Fruit fly (Drosophila melanogaster): ENCODE data around the gene sfl.

The sfl gene

DNA sequence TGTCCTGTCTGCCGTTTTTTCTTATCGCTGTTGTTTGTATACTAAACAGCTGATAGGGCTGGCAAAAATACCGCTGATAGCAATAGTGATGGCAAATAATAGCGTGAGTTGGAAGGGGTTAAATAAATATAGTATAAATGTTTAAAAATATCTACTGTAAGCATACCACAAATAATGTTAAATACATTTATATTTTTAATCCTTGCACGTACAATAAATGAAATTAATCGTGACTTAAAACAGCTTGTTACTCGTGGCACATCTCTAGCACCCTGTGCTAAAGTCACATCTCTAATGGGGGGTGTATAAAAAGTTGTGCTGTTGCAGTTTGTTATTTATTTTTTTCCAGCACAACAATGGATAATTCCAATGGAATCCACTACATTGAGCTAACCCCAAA lies 7.1 kb upstream of the sfl start, which contains the start of the genes CG10147 and Bulli:
TSS of gene CG10147 (minus strand) at position 20 of the 400 bp plus-strand sequence.
TSS of gene Bulli (plus strand) at position 277 of the 400 bp plus-strand sequence.
- TF ChIP-seq CG15710 (tag; optimal IDR thresholded peaks at IDR 0.05) (peak; percentile 95), Pif1B (GFP tag; optimal IDR thresholded peaks at IDR 0.05) (peak; percentile 89), CG9948 (tag; optimal IDR thresholded peaks at IDR 0.05) (peak; percentile 94), CG4496 (GFP tag; IDR thresholded peaks at IDR 0.05) (peak; percentile 97), CG13204 (GFP tag; optimal IDR thresholded peaks at IDR 0.05) (no peak), CG32121 (GFP tag; IDR thresholded peaks at IDR 0.05) (peak; percentile 95), Snoo (tag; optimal IDR thresholded peaks at IDR 0.05) (peak; percentile 93), CG17806 (tag; optimal IDR thresholded peaks at IDR 0.05) (peak; percentile 96), CG8301 (tag; optimal IDR thresholded peaks at IDR 0.05) (peak; percentile 92), CG12605 (GFP tag; IDR thresholded peaks at IDR 0.05) (peak; percentile 76), CG10348 (GFP tag; IDR thresholded peaks at IDR 0.05) (peak; percentile 86), rn (GFP tag; IDR thresholded peaks at IDR 0.05) (peak; percentile 93), Pif1A (GFP tag; optimal IDR thresholded peaks at IDR 0.05) (peak; percentile 92), Ets98B (GFP tag; IDR thresholded peaks at IDR 0.05) (peak; percentile 96), CG14655 (GFP tag; optimal IDR thresholded peaks at IDR 0.05) (peak; percentile 93), fd96Ca (GFP tag; IDR thresholded peaks at IDR 0.05) (peak; percentile 96), EcR (GFP tag; optimal IDR thresholded peaks at IDR 0.05) (no peak), gl (tag; optimal IDR thresholded peaks at IDR 0.05) (peak; percentile 84), CG8159 (tag; optimal IDR thresholded peaks at IDR 0.05) (peak; percentile 96), D1 (tag; optimal IDR thresholded peaks at IDR 0.05) (peak; percentile 77), CG34367 (tag; optimal IDR thresholded peaks at IDR 0.05) (peak; percentile 93)

DNA sequence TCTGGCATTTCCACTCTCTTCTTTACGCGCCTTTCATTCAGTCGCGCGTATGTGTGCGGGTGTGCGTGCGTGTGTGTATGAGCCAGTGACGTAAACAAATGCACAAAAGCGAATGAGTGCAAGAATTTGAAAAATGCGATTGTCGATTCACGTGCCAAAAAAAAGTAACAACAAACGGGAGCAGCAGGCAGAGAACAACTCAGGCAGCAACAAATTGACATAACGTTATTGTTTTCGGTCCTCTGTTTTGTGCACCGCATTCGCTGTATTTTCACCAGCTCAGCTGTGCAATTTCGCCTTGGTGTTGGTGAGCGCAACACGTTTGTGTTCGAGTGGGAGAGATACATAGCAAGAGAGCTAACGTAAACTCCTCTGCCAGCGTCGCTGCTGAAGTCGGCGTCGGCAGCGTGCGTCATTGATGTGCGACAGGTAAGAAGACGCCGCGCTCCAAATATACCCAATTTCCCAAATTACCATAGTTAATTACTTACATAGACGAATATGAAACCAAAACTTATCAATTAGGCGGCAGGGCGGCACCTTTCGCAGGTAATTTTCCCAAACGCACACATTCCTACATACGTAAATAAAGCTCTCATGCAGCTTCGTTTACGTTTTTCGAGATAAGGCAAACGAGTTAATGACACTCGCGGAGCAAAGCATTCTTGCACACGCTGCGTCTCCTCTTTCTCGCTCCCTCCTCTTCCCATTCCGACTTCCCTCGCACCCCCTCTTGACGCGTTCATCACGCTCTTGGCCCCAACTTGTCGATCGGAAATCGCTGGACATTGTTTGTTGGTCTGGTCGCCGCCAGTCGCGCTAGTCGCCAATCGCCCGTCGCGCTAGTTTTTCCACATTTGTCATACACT lies 807 bp downstream of the sfl start:
- TF ChIP-seq Ets98B (GFP tag; IDR thresholded peaks at IDR 0.05) (peak; percentile 26; the same call in 1 of the 2 replicates), CG13204 (GFP tag; optimal IDR thresholded peaks at IDR 0.05) (peak; percentile 73), fd96Ca (GFP tag; IDR thresholded peaks at IDR 0.05) (peak; percentile 35; the same call in 1 of the 3 replicates), CG32121 (GFP tag; IDR thresholded peaks at IDR 0.05) (peak; percentile 50), CG10348 (GFP tag; IDR thresholded peaks at IDR 0.05) (no peak), CG8159 (tag; optimal IDR thresholded peaks at IDR 0.05) (no peak), EcR (GFP tag; optimal IDR thresholded peaks at IDR 0.05) (peak; percentile 78)

DNA sequence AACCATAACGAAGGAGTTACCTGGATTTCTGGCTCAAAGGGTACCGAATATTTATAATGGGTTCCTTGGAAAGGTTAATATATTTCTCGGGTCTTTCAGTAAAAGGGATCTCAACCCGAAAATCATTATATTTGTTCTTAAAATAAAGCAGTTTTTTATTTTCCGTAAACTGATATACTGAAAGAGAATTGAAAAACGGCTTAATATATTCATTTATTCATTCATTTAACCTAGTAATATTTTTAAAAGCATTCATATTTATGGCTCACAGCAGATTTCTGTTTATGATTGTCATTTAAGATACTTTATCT lies 1.4 kb downstream of the sfl start:
- TF ChIP-seq CG32121 (GFP tag; IDR thresholded peaks at IDR 0.05) (peak; percentile 63), CG8301 (tag; optimal IDR thresholded peaks at IDR 0.05) (peak; percentile 27), CG34367 (tag; optimal IDR thresholded peaks at IDR 0.05) (no peak), CG8159 (tag; optimal IDR thresholded peaks at IDR 0.05) (no peak), D1 (tag; optimal IDR thresholded peaks at IDR 0.05) (no peak), gl (tag; optimal IDR thresholded peaks at IDR 0.05) (no peak), CG13204 (GFP tag; optimal IDR thresholded peaks at IDR 0.05) (no peak), CG14655 (GFP tag; optimal IDR thresholded peaks at IDR 0.05) (peak; percentile 44), CG9948 (tag; optimal IDR thresholded peaks at IDR 0.05) (peak; percentile 21), rn (GFP tag; IDR thresholded peaks at IDR 0.05) (no peak), Pif1B (GFP tag; optimal IDR thresholded peaks at IDR 0.05) (no peak)

DNA sequence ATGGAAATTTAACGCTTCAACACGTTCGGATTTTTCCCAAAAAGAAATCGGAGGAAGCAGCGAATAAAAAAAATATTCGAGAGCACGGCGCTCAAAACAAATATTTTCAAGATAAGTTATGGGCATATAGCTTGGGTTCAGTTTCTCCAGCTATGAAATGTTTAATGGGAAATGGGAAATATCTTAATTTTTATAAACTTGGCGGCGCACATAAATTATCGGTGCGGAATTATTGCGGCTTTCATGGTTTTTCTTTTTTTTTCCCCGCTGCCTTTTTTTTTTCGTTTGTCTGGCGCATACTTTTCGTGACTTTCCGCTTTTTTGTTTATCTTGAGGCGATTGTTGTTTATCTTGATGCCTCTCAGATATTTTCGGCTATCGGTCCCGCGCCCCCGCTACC lies 2.5 kb downstream of the sfl start:
- no peak for TF ChIP-seq CG4496 (GFP tag; IDR thresholded peaks at IDR 0.05)
- no peak for TF ChIP-seq CG15710 (tag; optimal IDR thresholded peaks at IDR 0.05)
- TF ChIP-seq EcR (GFP tag; optimal IDR thresholded peaks at IDR 0.05), result no peak

DNA sequence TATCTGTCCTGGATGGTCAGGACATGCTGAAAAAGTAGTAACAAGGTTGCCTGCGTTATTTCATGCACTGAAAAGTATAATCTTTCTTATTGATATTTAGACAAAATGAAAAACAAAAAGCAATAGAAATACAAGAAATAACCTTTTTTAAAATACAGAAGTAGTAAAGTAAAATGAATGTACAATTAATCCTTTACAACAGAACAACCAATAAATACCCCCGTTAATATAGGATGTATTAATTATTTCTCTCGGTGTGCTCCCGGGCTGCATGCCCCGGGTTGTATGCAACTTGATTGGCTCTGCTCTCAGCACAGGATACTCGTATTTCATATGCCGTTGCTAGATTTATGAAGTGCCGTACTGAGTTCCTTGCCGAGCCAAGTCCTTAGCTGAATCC lies 3.1 kb downstream of the sfl start:
- TF ChIP-seq CG34367 (tag; optimal IDR thresholded peaks at IDR 0.05) (no peak), CG13204 (GFP tag; optimal IDR thresholded peaks at IDR 0.05) (no peak), CG17806 (tag; optimal IDR thresholded peaks at IDR 0.05) (peak; percentile 3), CG10348 (GFP tag; IDR thresholded peaks at IDR 0.05) (no peak), CG14655 (GFP tag; optimal IDR thresholded peaks at IDR 0.05) (peak; percentile 9), gl (tag; optimal IDR thresholded peaks at IDR 0.05) (no peak), CG32121 (GFP tag; IDR thresholded peaks at IDR 0.05) (no peak), Pif1A (GFP tag; optimal IDR thresholded peaks at IDR 0.05) (no peak), Ets98B (GFP tag; IDR thresholded peaks at IDR 0.05) (no peak), CG15710 (tag; optimal IDR thresholded peaks at IDR 0.05) (no peak), EcR (GFP tag; optimal IDR thresholded peaks at IDR 0.05) (no peak), CG9948 (tag; optimal IDR thresholded peaks at IDR 0.05) (no peak), fd96Ca (GFP tag; IDR thresholded peaks at IDR 0.05) (no peak), Pif1B (GFP tag; optimal IDR thresholded peaks at IDR 0.05) (no peak), CG8301 (tag; optimal IDR thresholded peaks at IDR 0.05) (peak; percentile 2), CG12605 (GFP tag; IDR thresholded peaks at IDR 0.05) (no peak), rn (GFP tag; IDR thresholded peaks at IDR 0.05) (no peak), CG8159 (tag; optimal IDR thresholded peaks at IDR 0.05) (peak; percentile 29), D1 (tag; optimal IDR thresholded peaks at IDR 0.05) (no peak), Snoo (tag; optimal IDR thresholded peaks at IDR 0.05) (no peak), CG4496 (GFP tag; IDR thresholded peaks at IDR 0.05) (no peak)

DNA sequence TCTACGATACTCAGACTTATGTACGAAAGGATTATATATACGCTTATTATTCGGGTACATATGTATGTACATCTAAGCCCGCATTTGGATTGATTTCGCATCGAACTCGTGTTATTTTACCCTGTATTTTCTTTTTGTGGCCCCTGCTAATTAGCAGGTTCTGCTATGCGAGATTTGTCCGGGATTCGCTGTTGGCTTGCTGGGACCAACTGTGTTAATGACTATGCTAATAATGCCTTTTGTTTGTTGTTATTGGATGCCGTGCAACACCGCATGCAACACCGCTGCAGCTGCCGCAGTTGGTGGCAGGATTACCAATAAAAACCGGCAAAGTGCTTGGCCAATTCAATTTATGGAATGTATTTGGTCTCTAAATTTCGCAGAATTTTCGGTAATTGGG lies 5.0 kb downstream of the sfl start:
- TF ChIP-seq gl (tag; optimal IDR thresholded peaks at IDR 0.05) (no peak), CG14655 (GFP tag; optimal IDR thresholded peaks at IDR 0.05) (no peak), EcR (GFP tag; optimal IDR thresholded peaks at IDR 0.05) (no peak), CG8159 (tag; optimal IDR thresholded peaks at IDR 0.05) (no peak), CG9948 (tag; optimal IDR thresholded peaks at IDR 0.05) (no peak), CG8301 (tag; optimal IDR thresholded peaks at IDR 0.05) (no peak), CG34367 (tag; optimal IDR thresholded peaks at IDR 0.05) (no peak), CG12605 (GFP tag; IDR thresholded peaks at IDR 0.05) (no peak), CG4496 (GFP tag; IDR thresholded peaks at IDR 0.05) (no peak), D1 (tag; optimal IDR thresholded peaks at IDR 0.05) (no peak)

Measured in whole organism, pupa.